Worm (Caenorhabditis elegans) whole organism, L1 larva: ENCODE results near the gene clec-39.

ENCODE experiments used
- F16B12.6 ChIP-seq: fragments of 150-350 bp; optimal IDR thresholded peaks from 2 replicates; lab custom pipeline; 2014; ENCODE audit warnings: missing biosample characterization, missing genetic modification characterization
- ama-1 ChIP-seq: fragments of 150-350 bp; optimal IDR thresholded peaks from 2 replicates; lab custom pipeline; 2014
- ceh-8 ChIP-seq: fragments of 200-800 bp; sonication (Bioruptor generic); optimal IDR thresholded peaks from 2 replicates; lab custom pipeline; 2018; ENCODE audit warnings: mild to moderate bottlenecking, missing genetic modification characterization, moderate library complexity, missing compliant biosample characterization
- ceh-82 ChIP-seq, 3 experiments: fragments of 150-350 bp in 1 of 3; sonication (generic microtip) in 2 of 3; optimal IDR thresholded peaks; 2 replicates each; lab custom pipeline; 2014 to 2017; ENCODE audit warnings: missing biosample characterization in 3 of 3, missing genetic modification characterization in 3 of 3
- ceh-90 ChIP-seq: sonication (generic microtip); optimal IDR thresholded peaks from 2 replicates; lab custom pipeline; 2016; ENCODE audit warnings: missing genetic modification characterization, missing compliant biosample characterization
- ces-1 ChIP-seq: fragments of 150-350 bp; optimal IDR thresholded peaks from 2 replicates; lab custom pipeline; 2014; ENCODE audit warnings: missing biosample characterization, missing genetic modification reagents, missing genetic modification characterization
- egl-13 ChIP-seq: sonication (generic microtip); optimal IDR thresholded peaks from 2 replicates; lab custom pipeline; 2016; ENCODE audit warnings: missing genotype, missing genetic modification reagents, missing genetic modification characterization, missing compliant biosample characterization
- egl-27 ChIP-seq, 2 experiments: fragments of 150-350 bp in 1 of 2; sonication (generic microtip); optimal IDR thresholded peaks; 3 replicates each; lab custom pipeline; 2017 to 2018; ENCODE audit warnings: missing biosample characterization in 2 of 2, missing genetic modification characterization in 2 of 2, missing genetic modification reagents in 2 of 2
- elt-2 ChIP-seq: sonication (generic microtip); optimal IDR thresholded peaks from 2 replicates; lab custom pipeline; 2016; ENCODE audit warnings: missing genetic modification characterization, mild to moderate bottlenecking, inconsistent platforms, missing compliant biosample characterization, missing genetic modification reagents
- ets-5 ChIP-seq: fragments of 200-800 bp; sonication (Bioruptor generic); IDR thresholded peaks from 2 replicates; pipeline ENCODE4 v1.3.6; 2022; ENCODE audit warnings: missing genetic modification characterization, missing compliant biosample characterization
- grh-1 ChIP-seq: fragments of 200-800 bp; sonication (Bioruptor generic); IDR thresholded peaks from 2 replicates; pipeline ENCODE4 v1.3.6; 2022; ENCODE audit warnings: missing genetic modification reagents, missing genetic modification characterization, missing compliant biosample characterization
- hlh-17 ChIP-seq: fragments of 200-800 bp; sonication (Bioruptor generic); optimal IDR thresholded peaks from 2 replicates; lab custom pipeline; 2018; ENCODE audit warnings: missing genetic modification characterization, mild to moderate bottlenecking, missing compliant biosample characterization, moderate library complexity, borderline replicate concordance
- hpl-2 ChIP-seq: fragments of 150-350 bp; optimal IDR thresholded peaks from 2 replicates; lab custom pipeline; 2014; ENCODE audit warnings: missing biosample characterization, missing genetic modification reagents, missing genetic modification characterization
- irx-1 ChIP-seq: sonication (generic microtip); optimal IDR thresholded peaks from 2 replicates; lab custom pipeline; 2016; ENCODE audit warnings: missing genetic modification characterization, missing compliant biosample characterization
- jun-1 ChIP-seq: fragments of 150-350 bp; optimal IDR thresholded peaks from 2 replicates; lab custom pipeline; 2014; ENCODE audit warnings: missing biosample characterization, missing genetic modification reagents, missing genetic modification characterization
- lin-35 ChIP-seq, 2 experiments: fragments of 150-350 bp; optimal IDR thresholded peaks; 2 replicates each; lab custom pipeline; 2014; ENCODE audit warnings: missing biosample characterization in 2 of 2, missing genetic modification characterization in 2 of 2, missing genetic modification reagents in 2 of 2
- lir-3 ChIP-seq: sonication (generic microtip); optimal IDR thresholded peaks from 2 replicates; lab custom pipeline; 2016; ENCODE audit warnings: mild to moderate bottlenecking, missing genetic modification characterization, moderate library complexity, missing compliant biosample characterization; ENCODE audit not compliant: poor library complexity
- lsy-2 ChIP-seq, 2 experiments: fragments of 150-350 bp; optimal IDR thresholded peaks; 2 replicates each; lab custom pipeline; 2014; ENCODE audit warnings: missing biosample characterization in 2 of 2, missing genetic modification characterization in 2 of 2
- mab-9 ChIP-seq: fragments of 200-800 bp; sonication (Bioruptor generic); IDR thresholded peaks from 2 replicates; pipeline ENCODE4 v1.3.6; 2022; ENCODE audit warnings: missing genetic modification reagents, missing genetic modification characterization, missing compliant biosample characterization
- mef-2 ChIP-seq: fragments of 150-350 bp; optimal IDR thresholded peaks from 2 replicates; lab custom pipeline; 2014; ENCODE audit warnings: missing biosample characterization, missing genetic modification characterization
- nhr-11 ChIP-seq: fragments of 150-350 bp; optimal IDR thresholded peaks from 2 replicates; lab custom pipeline; 2014; ENCODE audit warnings: missing biosample characterization, missing genetic modification characterization
- nhr-20 ChIP-seq: sonication (generic microtip); optimal IDR thresholded peaks from 2 replicates; lab custom pipeline; 2016; ENCODE audit warnings: mild to moderate bottlenecking, missing genetic modification characterization, missing compliant biosample characterization
- nhr-71 ChIP-seq: sonication (generic microtip); optimal IDR thresholded peaks from 2 replicates; lab custom pipeline; 2016; ENCODE audit warnings: mild to moderate bottlenecking, missing genetic modification characterization, moderate library complexity, missing compliant biosample characterization
- nhr-85 ChIP-seq: sonication (generic microtip); peaks from one replicate; lab custom pipeline; 2016; ENCODE audit warnings: missing genetic modification characterization, inconsistent platforms, missing compliant biosample characterization
- nhr-90 ChIP-seq: sonication (generic microtip); optimal IDR thresholded peaks from 2 replicates; lab custom pipeline; 2016; ENCODE audit warnings: mild to moderate bottlenecking, missing genetic modification characterization, missing compliant biosample characterization; ENCODE audit not compliant: poor library complexity
- pqm-1 ChIP-seq: sonication (generic microtip); optimal IDR thresholded peaks from 3 replicates; lab custom pipeline; 2017; ENCODE audit warnings: missing biosample characterization, missing genetic modification characterization
- rnt-1 ChIP-seq: sonication (generic microtip); optimal IDR thresholded peaks from 2 replicates; lab custom pipeline; 2016; ENCODE audit warnings: mild to moderate bottlenecking, missing genetic modification characterization, moderate library complexity, missing compliant biosample characterization
- skn-1 ChIP-seq: fragments of 150-350 bp; optimal IDR thresholded peaks from 2 replicates; lab custom pipeline; 2014; ENCODE audit warnings: missing biosample characterization, missing genetic modification characterization
- snpc-4 ChIP-seq: fragments of 150-350 bp; optimal IDR thresholded peaks from 2 replicates; lab custom pipeline; 2014; ENCODE audit warnings: missing biosample characterization, missing genetic modification characterization
- snu-23 ChIP-seq: sonication (generic microtip); optimal IDR thresholded peaks from 2 replicates; lab custom pipeline; 2016; ENCODE audit warnings: missing genetic modification characterization, missing compliant biosample characterization
- sptf-1 ChIP-seq: fragments of 150-350 bp; optimal IDR thresholded peaks from 2 replicates; lab custom pipeline; 2014; ENCODE audit warnings: missing biosample characterization, missing genetic modification characterization
- swsn-7 ChIP-seq: sonication (generic microtip); optimal IDR thresholded peaks from 2 replicates; lab custom pipeline; 2016; ENCODE audit warnings: missing genetic modification characterization, missing compliant biosample characterization
- tbx-2 ChIP-seq: sonication (generic microtip); optimal IDR thresholded peaks from 2 replicates; lab custom pipeline; 2016; ENCODE audit warnings: missing genetic modification characterization, missing compliant biosample characterization
- unc-130 ChIP-seq: fragments of 150-350 bp; optimal IDR thresholded peaks from 2 replicates; lab custom pipeline; 2017; ENCODE audit warnings: missing biosample characterization, missing genetic modification characterization, inconsistent platforms
- unc-62 ChIP-seq: fragments of 150-350 bp; optimal IDR thresholded peaks from 2 replicates; lab custom pipeline; 2014; ENCODE audit warnings: missing biosample characterization, missing genetic modification reagents, missing genetic modification characterization
- vab-15 ChIP-seq: sonication (generic microtip); optimal IDR thresholded peaks from 2 replicates; lab custom pipeline; 2017; ENCODE audit warnings: missing genotype, mild to moderate bottlenecking, missing genetic modification characterization, missing compliant biosample characterization
- ztf-11 ChIP-seq, 2 experiments: sonication (generic microtip); optimal IDR thresholded peaks; 2 replicates each; lab custom pipeline; 2016 to 2017; ENCODE audit warnings: missing genetic modification characterization in 2 of 2, missing biosample characterization in 1 of 2, missing compliant biosample characterization in 1 of 2

Gene clec-39

ce11 chrV:16724574-16724973 lies 14.5 kb upstream of the clec-39 start:
- TF ChIP-seq mef-2 (tag; lab: Kevin White, UChicago) (no peak), egl-27 (tag; optimal IDR thresholded peaks at IDR 0.05; lab: Kevin White, UChicago) (peak in 1 of 2 experiments; percentile 17), nhr-20 (tag; lab: Kevin White, UChicago) (peak; percentile 25), ceh-90 (tag; lab: Kevin White, UChicago) (no peak), skn-1 (tag; lab: Kevin White, UChicago) (peak; percentile 8)

- TF ChIP-seq hpl-2 (GFP tag; lab: Kevin White, UChicago) (no peak), egl-13 (no peak), snu-23 (GFP tag; lab: Kevin White, UChicago) (no peak), lir-3 (tag; lab: Kevin White, UChicago) (no peak), unc-130 (tag; lab: Kevin White, UChicago) (no peak), ztf-11 (tag; optimal IDR thresholded peaks at IDR 0.05; lab: Kevin White, UChicago) (no peak), ceh-8 (GFP tag; lab: Kevin White, UChicago) (no peak), ces-1 (GFP tag; lab: Kevin White, UChicago) (no peak), mab-9 (GFP tag; lab: Robert Waterston, UW) (no peak), pqm-1 (tag; lab: Kevin White, UChicago) (no peak), lsy-2 (tag; optimal IDR thresholded peaks at IDR 0.05; lab: Kevin White, UChicago) (no peak), F16B12.6 (tag; lab: Kevin White, UChicago) (no peak), elt-2 (tag; lab: Kevin White, UChicago) (peak; percentile 65), hlh-17 (GFP tag; lab: Kevin White, UChicago) (no peak), tbx-2 (tag; lab: Kevin White, UChicago) (no peak), irx-1 (tag; lab: Kevin White, UChicago) (no peak), lin-35 (GFP tag; optimal IDR thresholded peaks at IDR 0.05; lab: Kevin White, UChicago) (peak in 1 of 2 experiments; percentile 39), swsn-7 (no peak), mef-2 (tag; lab: Kevin White, UChicago) (no peak), nhr-85 (tag; lab: Kevin White, UChicago) (peak; percentile 22), grh-1 (GFP tag; lab: Robert Waterston, UW) (no peak), nhr-20 (tag; lab: Kevin White, UChicago) (peak; percentile 58), nhr-90 (tag; lab: Kevin White, UChicago) (no peak), jun-1 (tag; lab: Kevin White, UChicago) (peak; percentile 23), nhr-71 (peak; percentile 45), ets-5 (GFP tag; lab: Robert Waterston, UW) (no peak), rnt-1 (tag; lab: Kevin White, UChicago) (no peak), ceh-82 (tag; optimal IDR thresholded peaks at IDR 0.05; lab: Kevin White, UChicago) (peak in 1 of 3 experiments; percentile 31), snpc-4 (tag; lab: Kevin White, UChicago) (no peak)
Measured at ce11 chrV:16725955-16726354, 13.1 kb upstream of the clec-39 start.

- TF ChIP-seq sptf-1 (tag; lab: Kevin White, UChicago) = no peak
- no peak for TF ChIP-seq ama-1 (lab: Kevin White, UChicago)
- TF ChIP-seq unc-62 (GFP tag; lab: Kevin White, UChicago) = no peak
- no peak for TF ChIP-seq nhr-11 (tag; lab: Kevin White, UChicago)
- no peak for TF ChIP-seq elt-2 (tag; lab: Kevin White, UChicago)
- no peak for TF ChIP-seq tbx-2 (tag; lab: Kevin White, UChicago)
- TF ChIP-seq vab-15 = no peak
- TF ChIP-seq unc-130 (tag; lab: Kevin White, UChicago) = no peak
- no peak for TF ChIP-seq ces-1 (GFP tag; lab: Kevin White, UChicago)
- TF ChIP-seq skn-1 (tag; lab: Kevin White, UChicago) = no peak
Measured at ce11 chrV:16726915-16727314, 12.2 kb upstream of the clec-39 start, which contains the start of gene T25E12.14. Gene T25E12.14 (plus strand): TSS chrV:16727215.
